Fruit fly (Drosophila melanogaster) whole organism, embryonic: ENCODE data around the gene smash.

ENCODE experiments used
- Atf6 ChIP-seq: fragments of 200-800 bp; sonication (Bioruptor generic); IDR thresholded peaks from 2 replicates; pipeline ENCODE4 v1.3.6; 2022; ENCODE audit warnings: missing biosample characterization, missing genetic modification characterization
- CG10431 ChIP-seq: fragments of 200-800 bp; sonication (Bioruptor generic); optimal IDR thresholded peaks from 3 replicates; lab custom pipeline; 2018; ENCODE audit warnings: missing biosample characterization, mild to moderate bottlenecking, missing genetic modification characterization
- CG11695 ChIP-seq: fragments of 200-800 bp; sonication (Bioruptor generic); IDR thresholded peaks from 3 replicates; pipeline ENCODE4 v1.3.6; 2022; ENCODE audit warnings: missing biosample characterization, missing genetic modification characterization
- CG12104 ChIP-seq: fragments of 200-800 bp; sonication (Bioruptor generic); optimal IDR thresholded peaks from 3 replicates; lab custom pipeline; 2016; ENCODE audit warnings: missing biosample characterization, missing genetic modification characterization
- CG12219 ChIP-seq: fragments of 200-800 bp; sonication (Bioruptor generic); optimal IDR thresholded peaks from 3 replicates; lab custom pipeline; 2018; ENCODE audit warnings: missing biosample characterization, mild to moderate bottlenecking, missing genetic modification characterization
- CG13624 ChIP-seq: fragments of 200-800 bp; sonication (Bioruptor generic); optimal IDR thresholded peaks from 2 replicates; lab custom pipeline; 2016; ENCODE audit warnings: missing biosample characterization, missing genetic modification characterization
- CG15601 ChIP-seq: fragments of 200-800 bp; sonication (Bioruptor generic); optimal IDR thresholded peaks from 3 replicates; lab custom pipeline; 2019; ENCODE audit warnings: missing biosample characterization, mild to moderate bottlenecking, missing genetic modification characterization, moderate library complexity
- CG18764 ChIP-seq: fragments of 200-800 bp; sonication (Bioruptor generic); optimal IDR thresholded peaks from 3 replicates; lab custom pipeline; 2016; ENCODE audit warnings: missing biosample characterization, missing genetic modification characterization
- CG2116 ChIP-seq: fragments of 200-800 bp; sonication (Bioruptor generic); optimal IDR thresholded peaks from 3 replicates; lab custom pipeline; 2018; ENCODE audit warnings: missing biosample characterization, mild to moderate bottlenecking, missing genetic modification characterization
- CG30431 ChIP-seq: fragments of 200-800 bp; sonication (Bioruptor generic); optimal IDR thresholded peaks from 2 replicates; lab custom pipeline; 2017; ENCODE audit warnings: missing biosample characterization, missing genetic modification characterization
- CG31224 ChIP-seq: fragments of 200-800 bp; sonication (Bioruptor generic); IDR thresholded peaks from 2 replicates; pipeline ENCODE4 v1.3.6; 2022; ENCODE audit warnings: missing biosample characterization, missing genetic modification characterization
- CG3163 ChIP-seq: fragments of 200-800 bp; sonication (Bioruptor generic); optimal IDR thresholded peaks from 3 replicates; lab custom pipeline; 2016; ENCODE audit warnings: missing biosample characterization, missing genetic modification characterization
- CG3847 ChIP-seq: fragments of 200-800 bp; sonication (Bioruptor generic); IDR thresholded peaks from 2 replicates; pipeline ENCODE4 v1.3.6; 2022; ENCODE audit warnings: missing biosample characterization, missing genetic modification characterization
- CG4282 ChIP-seq: fragments of 200-800 bp; sonication (Bioruptor generic); optimal IDR thresholded peaks from 2 replicates; lab custom pipeline; 2016; ENCODE audit warnings: missing biosample characterization, missing genetic modification characterization
- CG4707 ChIP-seq: fragments of 200-800 bp; sonication (Bioruptor generic); optimal IDR thresholded peaks from 2 replicates; lab custom pipeline; 2018; ENCODE audit warnings: missing biosample characterization, mild to moderate bottlenecking, missing genetic modification characterization, moderate library complexity
- CG9727 ChIP-seq: fragments of 200-800 bp; sonication (Bioruptor generic); optimal IDR thresholded peaks from 3 replicates; lab custom pipeline; 2017; ENCODE audit warnings: missing biosample characterization, mild to moderate bottlenecking, missing genetic modification characterization
- D ChIP-seq, 2 experiments: fragments of 200-800 bp in 1 of 2; fragments of >200 bp in 1 of 2; sonication (Bioruptor generic) in 1 of 2; optimal IDR thresholded peaks; 2 replicates in 1 of 2; 3 replicates in 1 of 2; lab custom pipeline; 2017; ENCODE audit warnings: mild to moderate bottlenecking in 1 of 2, missing biosample characterization in 1 of 2, missing genetic modification characterization in 1 of 2, missing genetic modification reagents in 1 of 2
- D19A ChIP-seq: fragments of 200-800 bp; optimal IDR thresholded peaks from 3 replicates; lab custom pipeline; 2019; ENCODE audit warnings: missing biosample characterization, mild to moderate bottlenecking, missing genetic modification characterization, moderate library complexity
- Fer2 ChIP-seq: fragments of 200-800 bp; sonication (Bioruptor generic); optimal IDR thresholded peaks from 2 replicates; lab custom pipeline; 2018; ENCODE audit warnings: missing biosample characterization, mild to moderate bottlenecking, missing genetic modification characterization, moderate library complexity
- HHEX ChIP-seq: fragments of 200-800 bp; sonication (Bioruptor generic); optimal IDR thresholded peaks from 3 replicates; lab custom pipeline; 2017; ENCODE audit warnings: missing biosample characterization, mild to moderate bottlenecking, missing genetic modification characterization, missing genetic modification reagents
- Hmr ChIP-seq: fragments of 200-800 bp; sonication (Bioruptor generic); optimal IDR thresholded peaks from 3 replicates; lab custom pipeline; 2017; ENCODE audit warnings: mild to moderate bottlenecking, missing biosample characterization, missing genetic modification reagents, missing genetic modification characterization
- MESR4 ChIP-seq: fragments of 200-800 bp; sonication (Bioruptor generic); optimal IDR thresholded peaks from 2 replicates; lab custom pipeline; 2018; ENCODE audit warnings: missing biosample characterization, mild to moderate bottlenecking, missing genetic modification characterization, moderate library complexity
- Mes4 ChIP-seq: fragments of 200-800 bp; sonication (Bioruptor generic); optimal IDR thresholded peaks from 2 replicates; lab custom pipeline; 2016; ENCODE audit warnings: missing biosample characterization, missing genetic modification characterization
- Mrtf ChIP-seq: fragments of 200-800 bp; sonication (Bioruptor generic); IDR thresholded peaks from 3 replicates; pipeline ENCODE4 v1.3.6; 2022; ENCODE audit warnings: missing biosample characterization, missing genetic modification characterization
- Oli ChIP-seq: fragments of 200-800 bp; sonication (Bioruptor generic); optimal IDR thresholded peaks from 2 replicates; lab custom pipeline; 2018; ENCODE audit warnings: missing biosample characterization, mild to moderate bottlenecking, missing genetic modification characterization, moderate library complexity
- Scr ChIP-seq: fragments of 200-800 bp; sonication (Bioruptor generic); IDR thresholded peaks from 2 replicates; pipeline ENCODE4 v1.3.6; 2022; ENCODE audit warnings: missing biosample characterization, missing genetic modification characterization; ENCODE audit not compliant: partially characterized antibody
- Xbp1 ChIP-seq: fragments of 200-800 bp; sonication (Bioruptor generic); optimal IDR thresholded peaks from 3 replicates; lab custom pipeline; 2016; ENCODE audit warnings: missing biosample characterization, mild to moderate bottlenecking, missing genetic modification characterization
- al ChIP-seq: fragments of 200-800 bp; sonication (Bioruptor generic); IDR thresholded peaks from 2 replicates; pipeline ENCODE4 v1.3.6; 2022; ENCODE audit warnings: missing biosample characterization, missing genetic modification characterization
- ash1 ChIP-seq: fragments of 200-800 bp; sonication (Bioruptor generic); optimal IDR thresholded peaks from 2 replicates; lab custom pipeline; 2018; ENCODE audit warnings: missing biosample characterization, mild to moderate bottlenecking, missing genetic modification characterization
- ci ChIP-seq: fragments of 200-800 bp; sonication (Bioruptor generic); IDR thresholded peaks from 3 replicates; pipeline ENCODE4 v1.3.6; 2022; ENCODE audit warnings: missing biosample characterization, missing genetic modification characterization
- dmrt99B ChIP-seq: fragments of 200-800 bp; sonication (Bioruptor generic); optimal IDR thresholded peaks from 2 replicates; lab custom pipeline; 2018; ENCODE audit warnings: missing biosample characterization, mild to moderate bottlenecking, missing genetic modification characterization, moderate library complexity
- ftz-f1 ChIP-seq: fragments of 200-800 bp; sonication (Bioruptor generic); optimal IDR thresholded peaks from 2 replicates; lab custom pipeline; 2016; ENCODE audit warnings: missing biosample characterization, missing genetic modification characterization
- fu2 ChIP-seq: fragments of 200-800 bp; sonication (Bioruptor generic); optimal IDR thresholded peaks from 2 replicates; lab custom pipeline; 2016; ENCODE audit warnings: missing biosample characterization, missing genetic modification characterization
- gce ChIP-seq: fragments of 200-800 bp; sonication (Bioruptor generic); IDR thresholded peaks from 3 replicates; pipeline ENCODE4 v1.3.6; 2022; ENCODE audit warnings: missing biosample characterization, missing genetic modification characterization
- gcm2 ChIP-seq: fragments of 200-800 bp; sonication (Bioruptor generic); optimal IDR thresholded peaks from 2 replicates; lab custom pipeline; 2016; ENCODE audit warnings: missing biosample characterization, missing genetic modification characterization
- hkb ChIP-seq, 2 experiments: fragments of 200-800 bp in 1 of 2; fragments of >200 bp in 1 of 2; sonication (Bioruptor generic) in 1 of 2; IDR thresholded peaks in 1 of 2; optimal IDR thresholded peaks in 1 of 2; 2 replicates each; pipeline versions ENCODE4 v1.3.6 to Lab custom; 2017 to 2022; ENCODE audit warnings: missing biosample characterization in 1 of 2, missing genetic modification characterization in 1 of 2
- inv ChIP-seq: fragments of 200-800 bp; sonication (Bioruptor generic); IDR thresholded peaks from 2 replicates; pipeline ENCODE4 v1.3.6; 2022; ENCODE audit warnings: missing biosample characterization, missing genetic modification characterization; ENCODE audit not compliant: partially characterized antibody
- jing ChIP-seq: fragments of 200-800 bp; sonication (Bioruptor generic); optimal IDR thresholded peaks from 2 replicates; lab custom pipeline; 2018; ENCODE audit warnings: missing biosample characterization, mild to moderate bottlenecking, missing genetic modification characterization
- ken ChIP-seq: fragments of 200-800 bp; sonication (Bioruptor generic); IDR thresholded peaks from 3 replicates; pipeline ENCODE4 v1.3.6; 2022; ENCODE audit warnings: missing biosample characterization, missing genetic modification characterization
- lab ChIP-seq: fragments of 200-800 bp; sonication (Bioruptor generic); optimal IDR thresholded peaks from 3 replicates; lab custom pipeline; 2017; ENCODE audit warnings: missing biosample characterization, missing genetic modification characterization, mild to moderate bottlenecking, moderate library complexity, missing genetic modification reagents
- mirr ChIP-seq: fragments of 200-800 bp; sonication (Bioruptor generic); optimal IDR thresholded peaks from 3 replicates; lab custom pipeline; 2018; ENCODE audit warnings: missing biosample characterization, mild to moderate bottlenecking, missing genetic modification characterization
- nerfin-1 ChIP-seq: fragments of 200-800 bp; sonication (Bioruptor generic); optimal IDR thresholded peaks from 3 replicates; lab custom pipeline; 2019; ENCODE audit warnings: missing biosample characterization, mild to moderate bottlenecking, missing genetic modification characterization, moderate library complexity
- nerfin-2 ChIP-seq: fragments of 200-800 bp; sonication (Bioruptor generic); IDR thresholded peaks from 2 replicates; pipeline ENCODE4 v1.3.6; 2022; ENCODE audit warnings: missing biosample characterization, missing genetic modification characterization; ENCODE audit not compliant: partially characterized antibody
- ro ChIP-seq: fragments of 200-800 bp; sonication (Bioruptor generic); IDR thresholded peaks from 2 replicates; pipeline ENCODE4 v1.3.6; 2022; ENCODE audit warnings: missing biosample characterization, missing genetic modification characterization
- salm ChIP-seq: fragments of 200-800 bp; sonication (Bioruptor generic); optimal IDR thresholded peaks from 2 replicates; lab custom pipeline; 2018; ENCODE audit warnings: missing biosample characterization, mild to moderate bottlenecking, missing genetic modification characterization
- sug ChIP-seq: fragments of 200-800 bp; optimal IDR thresholded peaks from 2 replicates; lab custom pipeline; 2019; ENCODE audit warnings: missing biosample characterization, mild to moderate bottlenecking, missing genetic modification characterization, moderate library complexity
- tll ChIP-seq, 2 experiments: fragments of 200-800 bp in 1 of 2; fragments of >200 bp in 1 of 2; sonication (Bioruptor generic) in 1 of 2; optimal IDR thresholded peaks; 2 replicates each; lab custom pipeline; 2017 to 2019; ENCODE audit warnings: missing biosample characterization in 2 of 2, missing genetic modification characterization in 2 of 2, mild to moderate bottlenecking in 1 of 2, moderate library complexity in 1 of 2
- twi ChIP-seq: fragments of 200-800 bp; optimal IDR thresholded peaks from 2 replicates; lab custom pipeline; 2019; ENCODE audit warnings: missing biosample characterization, mild to moderate bottlenecking, missing genetic modification characterization, moderate library complexity
- vvl ChIP-seq: fragments of 200-800 bp; sonication (Bioruptor generic); IDR thresholded peaks from 2 replicates; pipeline ENCODE4 v1.3.6; 2022; ENCODE audit warnings: missing biosample characterization, missing genetic modification characterization

The smash gene

dm6 chr3R:4641616-4642102, 17.7 kb upstream of the smash start, which contains the start of the genes CG9775, MED31 and slx1 (continued):
- TF ChIP-seq hkb (optimal IDR thresholded peaks at IDR 0.05; lab: Kevin White, UChicago) = no peak
- TF ChIP-seq hkb (GFP tag; IDR thresholded peaks at IDR 0.05; lab: Robert Waterston, UW) = peak; percentile 60
- TF ChIP-seq ken = peak; percentile 70; the same call in 1 of the 3 replicates
- peak; percentile 60 for TF ChIP-seq CG18764 (GFP tag; lab: Kevin White, UChicago)
- TF ChIP-seq salm = peak; percentile 47
- peak; percentile 80 for TF ChIP-seq CG3847 (GFP tag; lab: Robert Waterston, UW)
- peak; percentile 58 for TF ChIP-seq CG12104
- peak; percentile 37 for TF ChIP-seq twi
- no peak for TF ChIP-seq gcm2 (GFP tag; lab: Kevin White, UChicago)
- no peak for TF ChIP-seq D (optimal IDR thresholded peaks at IDR 0.05; lab: Kevin White, UChicago)
- peak; percentile 55 for TF ChIP-seq D (GFP tag; optimal IDR thresholded peaks at IDR 0.05; lab: Kevin White, UChicago)
- TF ChIP-seq mirr (GFP tag; lab: Kevin White, UChicago) = no peak
- TF ChIP-seq MESR4 (GFP tag; lab: Kevin White, UChicago) = peak; percentile 31
- no peak for TF ChIP-seq inv (GFP tag; lab: Robert Waterston, UW)
- no peak for TF ChIP-seq ftz-f1 (GFP tag; lab: Kevin White, UChicago)
- TF ChIP-seq D19A (tag; lab: Kevin White, UChicago) = peak; percentile 73
- peak; percentile 69 for TF ChIP-seq ci (GFP tag; lab: Robert Waterston, UW)
- peak; percentile 43 for TF ChIP-seq nerfin-1 (tag; lab: Kevin White, UChicago)
- peak; percentile 70; the same call in 2 of the 3 replicates for TF ChIP-seq Mrtf (GFP tag; lab: Robert Waterston, UW)
- TF ChIP-seq dmrt99B (tag; lab: Kevin White, UChicago) = peak; percentile 75
- peak; percentile 81 for TF ChIP-seq Hmr
- TF ChIP-seq CG3163 (GFP tag; lab: Kevin White, UChicago) = no peak
- peak; percentile 52 for TF ChIP-seq CG30431 (GFP tag; lab: Kevin White, UChicago)
- peak; percentile 79 for TF ChIP-seq Oli
- peak; percentile 64 for TF ChIP-seq Atf6
- TF ChIP-seq CG12219 (GFP tag; lab: Kevin White, UChicago) = peak; percentile 33
- peak; percentile 71 for TF ChIP-seq CG2116 (GFP tag; lab: Kevin White, UChicago)
- peak; percentile 72 for TF ChIP-seq al (GFP tag; lab: Robert Waterston, UW)
- peak; percentile 77 for TF ChIP-seq lab
- TF ChIP-seq sug (tag; lab: Kevin White, UChicago) = peak; percentile 75
- TF ChIP-seq vvl (GFP tag; lab: Robert Waterston, UW) = peak; percentile 74
- TF ChIP-seq CG15601 (tag; lab: Kevin White, UChicago) = peak; percentile 72
- TF ChIP-seq CG13624 = no peak
- TF ChIP-seq nerfin-2 (GFP tag; lab: Robert Waterston, UW) = no peak
- TF ChIP-seq ash1 (GFP tag; lab: Kevin White, UChicago) = no peak
- TF ChIP-seq CG9727 (GFP tag; lab: Kevin White, UChicago) = peak; percentile 77
- TF ChIP-seq CG31224 (GFP tag; lab: Robert Waterston, UW) = peak; percentile 67
- no peak for TF ChIP-seq tll (GFP tag; optimal IDR thresholded peaks at IDR 0.05; lab: Kevin White, UChicago)
- peak; percentile 82 for TF ChIP-seq Xbp1
- no peak for TF ChIP-seq jing
- TF ChIP-seq fu2 (GFP tag; lab: Kevin White, UChicago) = no peak
- TF ChIP-seq CG10431 = peak; percentile 33
- no peak for TF ChIP-seq Mes4 (GFP tag; lab: Kevin White, UChicago)
- peak; percentile 59 for TF ChIP-seq HHEX (GFP tag; lab: Kevin White, UChicago)
- TF ChIP-seq CG4282 (GFP tag; lab: Kevin White, UChicago) = no peak
- TF ChIP-seq CG11695 (GFP tag; lab: Robert Waterston, UW) = peak; percentile 81
- peak; percentile 63 for TF ChIP-seq Fer2 (tag; lab: Kevin White, UChicago)
- 0 out of 2 replicates have a peak, but pooled peaks have one; percentile 28 for TF ChIP-seq Scr (GFP tag; lab: Robert Waterston, UW)
- no peak for TF ChIP-seq CG4707 (GFP tag; lab: Kevin White, UChicago)
- no peak for TF ChIP-seq gce (GFP tag; lab: Robert Waterston, UW)
- no peak for TF ChIP-seq ro (GFP tag; lab: Robert Waterston, UW)
